Fruit fly (Drosophila melanogaster): ENCODE measurements around the gene btd.

Gene btd

DNA sequence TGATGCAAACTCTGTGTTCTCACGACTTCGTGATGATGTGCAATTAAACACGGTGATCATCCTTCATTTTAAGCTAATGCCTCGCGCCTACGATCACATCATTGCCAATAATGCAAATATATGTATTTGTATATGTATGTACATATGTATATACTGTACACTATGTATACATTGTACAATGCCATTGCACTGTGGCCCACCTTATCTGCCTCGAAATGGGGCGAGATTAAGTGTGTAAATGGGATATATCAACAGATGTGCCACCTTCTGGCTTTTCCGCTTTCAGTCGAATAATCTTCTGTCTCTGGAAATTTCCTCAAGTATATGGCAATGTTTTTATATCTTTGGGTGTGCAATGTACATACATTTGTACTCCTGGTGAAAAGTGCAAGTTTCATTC lies 49.2 kb upstream of the btd start (continued):
- TF ChIP-seq CG6813 (GFP tag; optimal IDR thresholded peaks at IDR 0.05) (peak; percentile 22), Dref (GFP tag; IDR thresholded peaks at IDR 0.05) (no peak), wek (GFP tag; optimal IDR thresholded peaks at IDR 0.05) (peak; percentile 33)

dm6 chrX:9646022-9646421 lies 48.0 kb upstream of the btd start:
- peak; percentile 96 for TF ChIP-seq Mes4 (GFP tag; optimal IDR thresholded peaks at IDR 0.05)
- peak; percentile 93 for TF ChIP-seq gsb-n (tag; optimal IDR thresholded peaks at IDR 0.05)
- TF ChIP-seq Ets97D (GFP tag; optimal IDR thresholded peaks at IDR 0.05), result peak; percentile 87
- TF ChIP-seq CG4404 (GFP tag; IDR thresholded peaks at IDR 0.05), result peak; percentile 95
- TF ChIP-seq Ravus (GFP tag; IDR thresholded peaks at IDR 0.05), result peak; percentile 91
- peak; percentile 70 for TF ChIP-seq CTCF (GFP tag; optimal IDR thresholded peaks at IDR 0.05)
- TF ChIP-seq Hand (GFP tag; optimal IDR thresholded peaks at IDR 0.05), result peak; percentile 90
- TF ChIP-seq Hr51 (GFP tag; optimal IDR thresholded peaks at IDR 0.05), result peak; percentile 96
- peak; percentile 83 for TF ChIP-seq Nf-YC (tag; optimal IDR thresholded peaks at IDR 0.05)
- TF ChIP-seq ato (GFP tag; IDR thresholded peaks at IDR 0.05; ENCODE audit: partially characterized antibody), result no peak
- peak; percentile 53 to 67 for TF ChIP-seq insv (GFP tag; optimal IDR thresholded peaks at IDR 0.05)
- TF ChIP-seq crp (GFP tag; optimal IDR thresholded peaks at IDR 0.05), result peak in 1 of 2 experiments; percentile 63
- TF ChIP-seq CG43689 (GFP tag; IDR thresholded peaks at IDR 0.05), result peak; percentile 96
- TF ChIP-seq lilli (GFP tag; optimal IDR thresholded peaks at IDR 0.05), result peak; percentile 98
- peak; percentile 96 for TF ChIP-seq tap (tag; optimal IDR thresholded peaks at IDR 0.05)
- TF ChIP-seq Dip2 (GFP tag; IDR thresholded peaks at IDR 0.05), result 0 out of 2 replicates have a peak, but pooled peaks have one; percentile 49
- TF ChIP-seq Oaz (GFP tag; IDR thresholded peaks at IDR 0.05), result peak; percentile 96
- peak; percentile 95 for TF ChIP-seq CG9876 (GFP tag; optimal IDR thresholded peaks at IDR 0.05)
- TF ChIP-seq Side (GFP tag; optimal IDR thresholded peaks at IDR 0.05), result peak; percentile 97
- TF ChIP-seq CG2678 (tag; optimal IDR thresholded peaks at IDR 0.05), result peak; percentile 97
- TF ChIP-seq CG17612 (GFP tag; IDR thresholded peaks at IDR 0.05), result peak; percentile 92
- peak; percentile 92 for TF ChIP-seq dmrt11E (tag; optimal IDR thresholded peaks at IDR 0.05)
- peak; percentile 95 for TF ChIP-seq CG4730 (GFP tag; IDR thresholded peaks at IDR 0.05)
- TF ChIP-seq CG4328 (GFP tag; optimal IDR thresholded peaks at IDR 0.05), result peak; percentile 91
- TF ChIP-seq CG18764 (GFP tag; optimal IDR thresholded peaks at IDR 0.05), result peak; percentile 94
- TF ChIP-seq bsh (GFP tag; optimal IDR thresholded peaks at IDR 0.05), result peak; percentile 92 to 98
- peak; percentile 90 for TF ChIP-seq zen (tag; optimal IDR thresholded peaks at IDR 0.05)
- TF ChIP-seq Nf-YA (GFP tag; IDR thresholded peaks at IDR 0.05), result peak; percentile 95
- TF ChIP-seq nerfin-1 (tag; optimal IDR thresholded peaks at IDR 0.05), result peak; percentile 94
- TF ChIP-seq MESR4 (GFP tag; optimal IDR thresholded peaks at IDR 0.05), result peak; percentile 62
- 0 out of 3 replicates have a peak, but pooled peaks have one; percentile 30 for TF ChIP-seq knrl (GFP tag; IDR thresholded peaks at IDR 0.05; ENCODE audit: partially characterized antibody)
- peak; percentile 97 for TF ChIP-seq CG11456 (GFP tag; IDR thresholded peaks at IDR 0.05)
- peak; percentile 96 for TF ChIP-seq lmd (GFP tag; IDR thresholded peaks at IDR 0.05)
- peak; percentile 97 for TF ChIP-seq NC2β (GFP tag; optimal IDR thresholded peaks at IDR 0.05)
- peak; percentile 96 for TF ChIP-seq CG10979 (tag; optimal IDR thresholded peaks at IDR 0.05)
- no peak for TF ChIP-seq tna (GFP tag; IDR thresholded peaks at IDR 0.05; ENCODE audit: partially characterized antibody)
- TF ChIP-seq Nf-YB (GFP tag; optimal IDR thresholded peaks at IDR 0.05), result peak; percentile 79
- peak; percentile 98 for TF ChIP-seq CG16863 (GFP tag; optimal IDR thresholded peaks at IDR 0.05)
- TF ChIP-seq gcm (GFP tag; optimal IDR thresholded peaks at IDR 0.05), result peak; percentile 97
- peak; percentile 93 for TF ChIP-seq CG12769 (tag; optimal IDR thresholded peaks at IDR 0.05)
- peak; percentile 97 for TF ChIP-seq nom (GFP tag; optimal IDR thresholded peaks at IDR 0.05)
- TF ChIP-seq CG12744 (GFP tag; optimal IDR thresholded peaks at IDR 0.05), result peak; percentile 94
- peak; percentile 94 for TF ChIP-seq CG3407 (GFP tag; optimal IDR thresholded peaks at IDR 0.05)
- no peak for TF ChIP-seq lov (optimal IDR thresholded peaks at IDR 0.05)
- peak; percentile 97 for TF ChIP-seq lov (GFP tag; IDR thresholded peaks at IDR 0.05)
- no peak for TF ChIP-seq cg (GFP tag; optimal IDR thresholded peaks at IDR 0.05)
